Worm (Caenorhabditis elegans): ENCODE measurements around the gene srh-248.

The srh-248 gene

DNA sequence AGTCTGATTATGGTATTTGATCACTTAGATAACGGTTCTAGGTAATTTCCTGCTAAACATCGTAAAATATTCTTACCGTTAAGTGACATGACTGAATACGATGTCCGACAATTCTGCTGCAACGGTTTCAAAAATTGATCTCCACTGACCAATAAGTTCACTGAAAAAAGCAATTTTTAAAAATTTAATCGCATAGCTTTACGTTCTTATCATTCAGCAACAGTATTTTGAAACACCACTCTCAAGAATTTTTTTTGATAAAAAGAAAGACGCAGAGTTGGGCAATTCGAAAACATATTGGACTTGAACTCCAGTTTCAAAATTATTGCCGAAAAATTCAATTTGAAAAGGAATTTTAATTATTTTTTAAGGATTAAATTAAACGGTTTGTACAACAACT lies 27.7 kb downstream of the srh-248 start, which contains the start of gene C31B8.12:
Gene C31B8.12, minus strand, starts transcription at position 101 of the 400 bp plus-strand sequence.
- no peak for TF ChIP-seq F13H6.1 (tag; optimal IDR thresholded peaks at IDR 0.05)
- TF ChIP-seq dmd-4 (tag; optimal IDR thresholded peaks at IDR 0.05; ENCODE audit: borderline replicate concordance) = no peak
- TF ChIP-seq pax-1 (tag; optimal IDR thresholded peaks at IDR 0.05) = no peak

DNA sequence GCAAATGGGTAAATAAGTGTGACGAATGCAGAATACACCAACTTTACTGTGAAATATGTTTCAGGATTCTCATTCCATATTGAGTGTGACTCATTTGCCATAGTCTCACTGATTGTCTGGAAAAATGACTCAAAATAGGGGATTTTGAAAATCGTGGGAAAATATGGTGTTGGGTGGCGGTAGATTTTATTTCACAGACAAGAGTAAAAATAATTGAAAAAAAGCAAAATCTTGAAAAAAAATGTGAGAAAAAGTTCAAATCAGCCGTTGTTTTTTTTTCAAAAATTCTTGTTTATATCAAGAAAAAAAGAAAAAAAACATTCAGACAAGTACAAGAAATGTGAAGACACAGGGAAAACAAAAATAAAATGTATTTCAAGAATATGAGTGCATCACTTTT lies 32.6 kb downstream of the srh-248 start, which contains the start of gene srh-38:
Gene srh-38, minus strand, starts transcription at position 101 of the 400 bp plus-strand sequence.
- TF ChIP-seq fkh-6 (tag; optimal IDR thresholded peaks at IDR 0.05) = no peak
- TF ChIP-seq unc-3 (GFP tag; conservative IDR thresholded peaks at IDR 0.05) = no peak
- TF ChIP-seq unc-3 (tag; optimal IDR thresholded peaks at IDR 0.05) = no peak
- no peak for TF ChIP-seq hlh-13 (GFP tag; optimal IDR thresholded peaks at IDR 0.05)
- TF ChIP-seq hlh-15 (tag; optimal IDR thresholded peaks at IDR 0.05) = no peak
- no peak for TF ChIP-seq pros-1 (tag; optimal IDR thresholded peaks at IDR 0.05)
- TF ChIP-seq eyg-1 (tag; optimal IDR thresholded peaks at IDR 0.05) = no peak
- no peak for TF ChIP-seq tbx-7 (tag; optimal IDR thresholded peaks at IDR 0.05)
- no peak for TF ChIP-seq tbx-2 (tag; optimal IDR thresholded peaks at IDR 0.05)
- no peak for TF ChIP-seq unc-86 (tag; optimal IDR thresholded peaks at IDR 0.05)
- TF ChIP-seq T23F11.4 (GFP tag; optimal IDR thresholded peaks at IDR 0.05) = no peak
- TF ChIP-seq che-1 (tag; optimal IDR thresholded peaks at IDR 0.05) = no peak

DNA sequence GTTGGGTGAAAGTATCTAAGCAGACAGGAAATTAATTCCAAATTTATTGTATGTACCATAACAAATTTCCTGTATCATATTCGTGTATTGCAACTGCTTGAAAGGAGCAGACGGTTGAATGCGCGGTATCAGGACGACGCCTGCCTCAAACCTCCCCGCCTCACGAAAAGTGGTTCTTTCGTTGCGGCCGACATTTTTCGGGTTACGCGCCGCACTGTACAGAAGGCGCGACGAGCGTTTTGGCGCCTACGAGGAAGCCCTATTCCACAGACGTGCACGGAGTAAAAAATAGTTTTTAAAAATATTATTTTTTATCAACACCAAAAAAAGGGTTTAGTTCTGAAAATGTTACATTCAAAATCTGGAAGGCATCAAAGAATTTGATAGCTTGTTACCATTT lies 35.1 kb downstream of the srh-248 start:
- TF ChIP-seq hlh-15 (tag; optimal IDR thresholded peaks at IDR 0.05) = no peak
- no peak for TF ChIP-seq ceh-45 (GFP tag; IDR thresholded peaks at IDR 0.05)
- no peak for TF ChIP-seq ceh-22 (tag; optimal IDR thresholded peaks at IDR 0.05)
- TF ChIP-seq ceh-14 (tag; optimal IDR thresholded peaks at IDR 0.05) = no peak
- no peak for TF ChIP-seq pros-1 (tag; optimal IDR thresholded peaks at IDR 0.05)
- TF ChIP-seq ztf-16 (tag; optimal IDR thresholded peaks at IDR 0.05) = no peak
- no peak for TF ChIP-seq pax-1 (tag; optimal IDR thresholded peaks at IDR 0.05)
- TF ChIP-seq dmd-4 (tag; optimal IDR thresholded peaks at IDR 0.05; ENCODE audit: borderline replicate concordance) = no peak
- TF ChIP-seq ceh-9 (tag; optimal IDR thresholded peaks at IDR 0.05) = no peak
- TF ChIP-seq ceh-31 (tag; optimal IDR thresholded peaks at IDR 0.05) = no peak
- no peak for TF ChIP-seq rnt-1 (tag; optimal IDR thresholded peaks at IDR 0.05)

DNA sequence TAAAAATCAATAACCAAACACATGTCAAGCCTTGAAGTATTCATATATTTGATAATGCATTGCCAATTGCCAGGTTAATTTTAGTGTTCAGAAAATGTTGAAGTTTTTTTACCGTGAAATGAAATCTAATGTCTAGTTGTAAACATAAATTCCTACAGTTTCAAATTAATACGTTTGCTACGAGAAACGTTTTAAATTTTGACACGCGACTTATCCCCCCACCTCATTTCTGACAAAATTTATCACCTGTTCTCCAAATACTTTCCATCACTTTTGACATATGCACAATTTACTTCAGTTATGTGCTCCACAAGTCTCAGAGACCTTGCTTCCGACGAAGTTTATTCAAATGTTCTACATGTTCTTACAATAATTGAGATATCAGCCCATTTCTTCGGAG lies 41.3 kb downstream of the srh-248 start, which contains the start of gene srh-146:
Gene srh-146, plus strand, starts transcription at position 301 of the 400 bp plus-strand sequence.
- TF ChIP-seq dmd-4 (tag; optimal IDR thresholded peaks at IDR 0.05; ENCODE audit: borderline replicate concordance) = no peak
- no peak for TF ChIP-seq ceh-18 (tag; optimal IDR thresholded peaks at IDR 0.05)
- TF ChIP-seq fkh-6 (tag; optimal IDR thresholded peaks at IDR 0.05) = no peak
- no peak for TF ChIP-seq ceh-14 (tag; optimal IDR thresholded peaks at IDR 0.05)
- no peak for TF ChIP-seq ceh-34 (tag; optimal IDR thresholded peaks at IDR 0.05)
- no peak for TF ChIP-seq tbx-7 (tag; optimal IDR thresholded peaks at IDR 0.05)
- no peak for TF ChIP-seq ceh-9 (tag; optimal IDR thresholded peaks at IDR 0.05)
- no peak for TF ChIP-seq fkh-10 (GFP tag; optimal IDR thresholded peaks at IDR 0.05)
- no peak for TF ChIP-seq sox-2 (GFP tag; IDR thresholded peaks at IDR 0.05)
- no peak for TF ChIP-seq ceh-2 (tag; optimal IDR thresholded peaks at IDR 0.05)
- no peak for TF ChIP-seq pax-1 (tag; optimal IDR thresholded peaks at IDR 0.05)
- no peak for TF ChIP-seq ceh-30 (tag; optimal IDR thresholded peaks at IDR 0.05)
- no peak for TF ChIP-seq C38D4.7 (GFP tag; optimal IDR thresholded peaks at IDR 0.05)

ce11 chrV:2912901-2913300 lies 42.3 kb downstream of the srh-248 start, which contains the start of gene C31B8.9:
Gene C31B8.9 (minus strand): TSS chrV:2913001.
- TF ChIP-seq npax-4 (tag; optimal IDR thresholded peaks at IDR 0.05) (no peak), hlh-8 (tag; optimal IDR thresholded peaks at IDR 0.05) (no peak), hlh-30 (tag; optimal IDR thresholded peaks at IDR 0.05; ENCODE audit: insufficient read depth) (no peak), ceh-9 (tag; optimal IDR thresholded peaks at IDR 0.05) (no peak), che-1 (tag; optimal IDR thresholded peaks at IDR 0.05) (no peak), C38D4.7 (GFP tag; optimal IDR thresholded peaks at IDR 0.05) (no peak), pha-4 (tag; optimal IDR thresholded peaks at IDR 0.05) (no peak), dmd-4 (tag; optimal IDR thresholded peaks at IDR 0.05; ENCODE audit: borderline replicate concordance) (no peak)

All from whole organism, late embryonic.